Worm (Caenorhabditis elegans): ENCODE results near the gene T12B3.3.

DNA sequence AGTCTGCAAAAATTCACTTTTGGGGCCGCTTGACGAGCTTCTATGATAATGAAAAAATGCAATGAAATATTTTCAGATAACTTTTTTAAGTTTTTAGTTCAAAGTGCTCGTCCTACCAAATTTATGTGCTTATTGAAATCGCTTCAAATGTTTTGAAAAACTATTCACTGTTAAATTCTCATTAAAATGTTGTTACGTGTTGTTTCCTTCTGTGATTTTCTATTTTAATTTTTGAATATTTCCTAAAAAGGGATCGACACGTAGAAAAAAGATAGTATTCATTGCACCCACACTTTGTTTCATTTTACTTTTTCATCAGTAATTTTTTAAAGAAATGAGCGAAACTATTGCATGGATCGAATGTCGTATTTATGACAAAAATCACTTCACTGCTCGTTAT is 43.9 kb downstream of the T12B3.3 start, which contains the start of gene B0496.6:
- no peak for TF ChIP-seq fkh-10 (GFP tag; optimal IDR thresholded peaks at IDR 0.05)
- TF ChIP-seq aly-2 (tag; optimal IDR thresholded peaks at IDR 0.05): no peak
- no peak for TF ChIP-seq sptf-1 (tag; optimal IDR thresholded peaks at IDR 0.05)
- no peak for TF ChIP-seq lir-3 (tag; optimal IDR thresholded peaks at IDR 0.05; ENCODE audit: poor library complexity)
- TF ChIP-seq ces-1 (GFP tag; optimal IDR thresholded peaks at IDR 0.05): no peak
- no peak for TF ChIP-seq nhr-237 (tag; optimal IDR thresholded peaks at IDR 0.05)
- no peak for TF ChIP-seq sup-37 (GFP tag; optimal IDR thresholded peaks at IDR 0.05)
- no peak for TF ChIP-seq sox-4 (tag; optimal IDR thresholded peaks at IDR 0.05)
- TF ChIP-seq efl-1 (optimal IDR thresholded peaks at IDR 0.05): no peak
- no peak for TF ChIP-seq efl-1 (GFP tag; optimal IDR thresholded peaks at IDR 0.05 in 1 of 2)
- TF ChIP-seq unc-86 (tag; optimal IDR thresholded peaks at IDR 0.05): no peak
